Fruit fly (Drosophila melanogaster): ENCODE data around the gene CG9967.
A peak's percentile ranks its signal among the peaks of the same experiment; 100 is the strongest.

Gene CG9967

DNA sequence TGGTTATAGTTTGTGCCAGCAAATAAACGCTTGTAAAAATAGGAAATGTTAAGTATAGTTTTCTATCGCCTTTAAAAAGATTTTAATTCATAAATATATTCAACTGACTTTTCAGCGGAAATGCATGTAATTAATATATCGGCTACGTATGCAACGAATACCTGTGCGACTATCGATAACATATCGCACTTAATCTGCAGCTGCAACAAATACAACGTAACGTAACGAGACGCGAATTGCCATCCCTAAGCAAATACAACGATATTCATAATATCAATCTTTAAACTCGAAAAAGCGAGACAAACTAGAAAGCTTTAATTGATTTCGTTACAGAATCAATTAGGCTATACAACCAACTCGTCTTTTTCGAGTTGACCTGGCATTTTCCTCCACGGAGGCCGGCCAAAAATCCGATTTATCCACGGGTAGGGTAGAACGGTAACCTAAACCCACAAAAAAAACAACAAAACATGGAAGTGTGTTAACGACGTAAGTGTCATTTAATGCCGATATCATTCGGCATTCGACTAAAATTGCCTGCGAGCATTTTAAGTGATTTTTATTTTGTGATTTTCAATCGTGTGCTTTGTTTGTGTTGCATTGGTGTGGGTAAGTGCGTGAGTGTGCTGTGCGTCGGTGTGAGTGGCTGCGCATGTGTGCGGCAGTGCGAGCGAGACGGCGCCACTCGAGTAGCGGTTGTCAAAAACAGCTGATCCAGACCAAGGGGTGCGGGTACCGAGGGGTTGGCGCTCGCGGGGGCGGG, 18.7 kb upstream of the CG9967 start, which contains the start of gene Atxn7 (continued):
- TF ChIP-seq BEAF-32 (GFP tag; optimal IDR thresholded peaks at IDR 0.05) (peak; percentile 95), CG7745 (tag; optimal IDR thresholded peaks at IDR 0.05) (peak; percentile 99), kah (GFP tag; optimal IDR thresholded peaks at IDR 0.05) (peak; percentile 90), Mes4 (GFP tag; optimal IDR thresholded peaks at IDR 0.05) (peak; percentile 73), odd (GFP tag; optimal IDR thresholded peaks at IDR 0.05) (peak; percentile 67), h (optimal IDR thresholded peaks at IDR 0.05) (no peak), CG11560 (tag; IDR thresholded peaks at IDR 0.05) (peak; percentile 22; the same call in 1 of the 3 replicates), az2 (GFP tag; optimal IDR thresholded peaks at IDR 0.05) (peak; percentile 24), CG30403 (GFP tag; optimal IDR thresholded peaks at IDR 0.05) (peak; percentile 25), ap (GFP tag; IDR thresholded peaks at IDR 0.05) (peak; percentile 61), CG34422 (GFP tag; IDR thresholded peaks at IDR 0.05) (peak; percentile 94), tup (GFP tag; optimal IDR thresholded peaks at IDR 0.05) (no peak), H15 (GFP tag; IDR thresholded peaks at IDR 0.05) (peak; percentile 11; the same call in 1 of the 3 replicates), CG3995 (GFP tag; optimal IDR thresholded peaks at IDR 0.05) (peak; percentile 92), gcm2 (GFP tag; optimal IDR thresholded peaks at IDR 0.05) (peak; percentile 56), scrt (GFP tag; optimal IDR thresholded peaks at IDR 0.05) (peak; percentile 89), CG13424 (tag; optimal IDR thresholded peaks at IDR 0.05) (peak; percentile 44), Oli (tag; optimal IDR thresholded peaks at IDR 0.05) (peak; percentile 53), Dip2 (GFP tag; IDR thresholded peaks at IDR 0.05) (no peak), insv (GFP tag; optimal IDR thresholded peaks at IDR 0.05) (peak in 1 of 2 experiments; percentile 41), C15 (GFP tag; IDR thresholded peaks at IDR 0.05) (no peak), fru (optimal IDR thresholded peaks at IDR 0.05) (no peak), sr (GFP tag; IDR thresholded peaks at IDR 0.05) (peak; percentile 78), CG10321 (GFP tag; IDR thresholded peaks at IDR 0.05) (peak; percentile 93), CG2129 (GFP tag; IDR thresholded peaks at IDR 0.05; ENCODE audit: partially characterized antibody) (peak; percentile 89), Side (GFP tag; optimal IDR thresholded peaks at IDR 0.05) (peak; percentile 6), CG12744 (GFP tag; optimal IDR thresholded peaks at IDR 0.05) (peak; percentile 40), cg (GFP tag; optimal IDR thresholded peaks at IDR 0.05) (peak; percentile 99), CG3847 (GFP tag; IDR thresholded peaks at IDR 0.05) (peak; percentile 36; the same call in 1 of the 2 replicates), CG9437 (GFP tag; optimal IDR thresholded peaks at IDR 0.05) (peak; percentile 100), fd64A (GFP tag; optimal IDR thresholded peaks at IDR 0.05) (peak; percentile 71), zf30C (GFP tag; optimal IDR thresholded peaks at IDR 0.05) (peak; percentile 27), CG42726 (GFP tag; IDR thresholded peaks at IDR 0.05; ENCODE audit: partially characterized antibody) (peak; percentile 98), CG33557 (GFP tag; optimal IDR thresholded peaks at IDR 0.05) (peak; percentile 63), Kr (GFP tag; optimal IDR thresholded peaks at IDR 0.05) (no peak), Fer2 (tag; optimal IDR thresholded peaks at IDR 0.05) (peak; percentile 41), sug (tag; optimal IDR thresholded peaks at IDR 0.05) (peak; percentile 89), CG32772 (GFP tag; IDR thresholded peaks at IDR 0.05) (peak; percentile 30; the same call in 1 of the 2 replicates), CG13894 (tag; optimal IDR thresholded peaks at IDR 0.05) (peak; percentile 36), CG14441 (GFP tag; IDR thresholded peaks at IDR 0.05) (peak; percentile 63), knrl (GFP tag; IDR thresholded peaks at IDR 0.05; ENCODE audit: partially characterized antibody) (peak; percentile 86), CG8388 (GFP tag; optimal IDR thresholded peaks at IDR 0.05) (peak; percentile 53), CG11695 (GFP tag; IDR thresholded peaks at IDR 0.05) (0 out of 3 replicates have a peak, but pooled peaks have one; percentile 52), shn (GFP tag; optimal IDR thresholded peaks at IDR 0.05) (peak; percentile 50), CG4328 (GFP tag; optimal IDR thresholded peaks at IDR 0.05) (peak; percentile 66), CTCF (GFP tag; optimal IDR thresholded peaks at IDR 0.05) (peak; percentile 9), D19A (tag; optimal IDR thresholded peaks at IDR 0.05) (peak; percentile 46), CG4617 (GFP tag; optimal IDR thresholded peaks at IDR 0.05; ENCODE audit: borderline replicate concordance) (peak; percentile 97), stc (GFP tag; IDR thresholded peaks at IDR 0.05) (peak; percentile 56; the same call in 1 of the 2 replicates)
